Worm (Caenorhabditis elegans) whole organism, mixed stage, embryonic: ENCODE measurements around the gene ceh-48.

Experiments used
- M03D4.4 ChIP-seq: sonication (generic microtip); optimal IDR thresholded peaks from 2 replicates; lab custom pipeline; 2017; ENCODE audit warnings: mild to moderate bottlenecking, missing genetic modification characterization, missing compliant biosample characterization
- bed-3 ChIP-seq: fragments of 200-800 bp; sonication (Bioruptor generic); optimal IDR thresholded peaks from 3 replicates; lab custom pipeline; 2018; ENCODE audit warnings: mild to moderate bottlenecking, missing genetic modification characterization, moderate library complexity, missing compliant biosample characterization
- ceh-39 ChIP-seq: fragments of 150-350 bp; optimal IDR thresholded peaks from 2 replicates; lab custom pipeline; 2014; ENCODE audit warnings: missing biosample characterization, missing genetic modification characterization
- ceh-43 ChIP-seq: fragments of 200-800 bp; sonication (Bioruptor generic); optimal IDR thresholded peaks from 2 replicates; lab custom pipeline; 2018; ENCODE audit warnings: mild to moderate bottlenecking, missing genetic modification characterization, moderate library complexity, missing compliant biosample characterization
- ceh-83 ChIP-seq: fragments of 200-800 bp; sonication (Bioruptor generic); optimal IDR thresholded peaks from 2 replicates; lab custom pipeline; 2018; ENCODE audit warnings: mild to moderate bottlenecking, missing genetic modification characterization, missing compliant biosample characterization
- ces-1 ChIP-seq: fragments of 150-350 bp; optimal IDR thresholded peaks from 2 replicates; lab custom pipeline; 2014; ENCODE audit warnings: missing biosample characterization, missing genetic modification reagents, missing genetic modification characterization
- drap-1 ChIP-seq: fragments of 200-800 bp; sonication (Bioruptor generic); optimal IDR thresholded peaks from 3 replicates; lab custom pipeline; 2018; ENCODE audit warnings: mild to moderate bottlenecking, missing genetic modification characterization, missing compliant biosample characterization
- elt-1 ChIP-seq: sonication (generic microtip); optimal IDR thresholded peaks from 2 replicates; lab custom pipeline; 2017; ENCODE audit warnings: missing genetic modification characterization, mild to moderate bottlenecking, missing compliant biosample characterization, antibody characterized with exemption, moderate library complexity, borderline replicate concordance; ENCODE audit not compliant: insufficient read depth
- elt-3 ChIP-seq: fragments of 150-350 bp; optimal IDR thresholded peaks from 2 replicates; lab custom pipeline; 2014; ENCODE audit warnings: missing biosample characterization, missing genetic modification characterization
- ham-2 ChIP-seq: fragments of 200-800 bp; sonication (Bioruptor generic); optimal IDR thresholded peaks from 2 replicates; lab custom pipeline; 2018; ENCODE audit warnings: mild to moderate bottlenecking, missing genetic modification characterization, missing compliant biosample characterization
- hlh-1 ChIP-seq: fragments of 150-350 bp; optimal IDR thresholded peaks from 2 replicates; lab custom pipeline; 2014; ENCODE audit warnings: missing biosample characterization, missing genetic modification reagents, missing genetic modification characterization
- lin-13 ChIP-seq: fragments of 150-350 bp; optimal IDR thresholded peaks from 2 replicates; lab custom pipeline; 2014; ENCODE audit warnings: missing biosample characterization, missing genetic modification characterization
- lin-32 ChIP-seq: fragments of 200-800 bp; sonication (Bioruptor generic); optimal IDR thresholded peaks from 2 replicates; lab custom pipeline; 2018; ENCODE audit warnings: mild to moderate bottlenecking, missing genetic modification characterization, missing compliant biosample characterization
- lsy-2 ChIP-seq: fragments of 150-350 bp; optimal IDR thresholded peaks from 2 replicates; lab custom pipeline; 2014; ENCODE audit warnings: missing biosample characterization, missing genetic modification characterization
- mab-5 ChIP-seq: fragments of 150-350 bp; optimal IDR thresholded peaks from 2 replicates; lab custom pipeline; 2014; ENCODE audit warnings: missing biosample characterization, missing genetic modification characterization
- mep-1 ChIP-seq: fragments of 150-350 bp; optimal IDR thresholded peaks from 2 replicates; lab custom pipeline; 2017; ENCODE audit warnings: missing biosample characterization, missing genetic modification reagents, missing genetic modification characterization, inconsistent platforms
- mls-2 ChIP-seq: sonication (generic microtip); optimal IDR thresholded peaks from 2 replicates; lab custom pipeline; 2016; ENCODE audit warnings: mild to moderate bottlenecking, missing genetic modification characterization, moderate library complexity, missing compliant biosample characterization
- nhr-12 ChIP-seq: fragments of 150-350 bp; optimal IDR thresholded peaks from 2 replicates; lab custom pipeline; 2014; ENCODE audit warnings: missing biosample characterization, missing genetic modification characterization
- nhr-2 ChIP-seq: fragments of 150-350 bp; optimal IDR thresholded peaks from 2 replicates; lab custom pipeline; 2014; ENCODE audit warnings: missing biosample characterization, missing genetic modification characterization
- nhr-237 ChIP-seq: fragments of 150-350 bp; optimal IDR thresholded peaks from 2 replicates; lab custom pipeline; 2014; ENCODE audit warnings: missing biosample characterization, missing genetic modification characterization
- nhr-28 ChIP-seq: fragments of 150-350 bp; optimal IDR thresholded peaks from 2 replicates; lab custom pipeline; 2014; ENCODE audit warnings: missing biosample characterization, missing genetic modification characterization
- nhr-76 ChIP-seq: sonication (generic microtip); optimal IDR thresholded peaks from 2 replicates; lab custom pipeline; 2017; ENCODE audit warnings: missing biosample characterization, missing genetic modification characterization
- pha-4 ChIP-seq: fragments of 150-350 bp; optimal IDR thresholded peaks from 2 replicates; lab custom pipeline; 2018; ENCODE audit warnings: missing biosample characterization, missing genetic modification reagents, missing genetic modification characterization
- sem-2 ChIP-seq: fragments of 200-800 bp; sonication (Bioruptor generic); optimal IDR thresholded peaks from 2 replicates; lab custom pipeline; 2018; ENCODE audit warnings: mild to moderate bottlenecking, missing genetic modification characterization, missing compliant biosample characterization
- snpc-4 ChIP-seq: fragments of 150-350 bp; optimal IDR thresholded peaks from 2 replicates; lab custom pipeline; 2014; ENCODE audit warnings: missing biosample characterization, missing genetic modification characterization
- sptf-1 ChIP-seq: sonication (generic microtip); optimal IDR thresholded peaks from 2 replicates; lab custom pipeline; 2017; ENCODE audit warnings: mild to moderate bottlenecking, missing genetic modification characterization, moderate library complexity, missing compliant biosample characterization
- tbx-8 ChIP-seq: fragments of 200-800 bp; sonication (Bioruptor generic); optimal IDR thresholded peaks from 2 replicates; lab custom pipeline; 2018; ENCODE audit warnings: mild to moderate bottlenecking, missing genetic modification characterization, moderate library complexity, missing compliant biosample characterization
- unc-120 ChIP-seq: sonication (generic microtip); optimal IDR thresholded peaks from 2 replicates; lab custom pipeline; 2017; ENCODE audit warnings: missing genetic modification characterization, missing compliant biosample characterization; ENCODE audit not compliant: poor library complexity, severe bottlenecking
- unc-39 ChIP-seq: fragments of 150-350 bp; optimal IDR thresholded peaks from 2 replicates; lab custom pipeline; 2014; ENCODE audit warnings: missing biosample characterization, missing genetic modification characterization
- unc-62 ChIP-seq: fragments of 150-350 bp; optimal IDR thresholded peaks from 2 replicates; lab custom pipeline; 2014; ENCODE audit warnings: missing biosample characterization, missing genetic modification reagents, missing genetic modification characterization
- zip-8 ChIP-seq: fragments of 150-350 bp; optimal IDR thresholded peaks from 2 replicates; lab custom pipeline; 2014; ENCODE audit warnings: missing biosample characterization, missing genetic modification characterization

Gene ceh-48

ce11 chrIV:6806475-6807063, 5.3 kb upstream of the ceh-48 start, which contains the start of gene C17H12.10:
TSS of gene C17H12.10 (plus strand) at chrIV:6806799.
- TF ChIP-seq tbx-8 (GFP tag; lab: Kevin White, UChicago) = no peak
- no peak for TF ChIP-seq sem-2 (GFP tag; lab: Kevin White, UChicago)
- TF ChIP-seq ham-2 = no peak
- no peak for TF ChIP-seq elt-1 (tag; lab: Kevin White, UChicago)
- no peak for TF ChIP-seq nhr-2 (tag; lab: Kevin White, UChicago)
- TF ChIP-seq nhr-28 (tag; lab: Kevin White, UChicago) = no peak
- no peak for TF ChIP-seq unc-120 (tag; lab: Kevin White, UChicago)
- peak; percentile 84 for TF ChIP-seq ces-1
- no peak for TF ChIP-seq snpc-4
- TF ChIP-seq, all 35 proteins: peak for 1

ce11 chrIV:6809756-6810155, 2.2 kb upstream of the ceh-48 start:
- TF ChIP-seq mep-1 (peak; percentile 20), unc-120 (tag; lab: Kevin White, UChicago) (no peak), ham-2 (peak; percentile 54), hlh-1 (tag; lab: Kevin White, UChicago) (no peak), sptf-1 (tag; lab: Kevin White, UChicago) (peak; percentile 6), drap-1 (GFP tag; lab: Kevin White, UChicago) (peak; percentile 27), ces-1 (peak; percentile 63), elt-1 (tag; lab: Kevin White, UChicago) (no peak)
- TF ChIP-seq, all 35 proteins: peak for 5

DNA sequence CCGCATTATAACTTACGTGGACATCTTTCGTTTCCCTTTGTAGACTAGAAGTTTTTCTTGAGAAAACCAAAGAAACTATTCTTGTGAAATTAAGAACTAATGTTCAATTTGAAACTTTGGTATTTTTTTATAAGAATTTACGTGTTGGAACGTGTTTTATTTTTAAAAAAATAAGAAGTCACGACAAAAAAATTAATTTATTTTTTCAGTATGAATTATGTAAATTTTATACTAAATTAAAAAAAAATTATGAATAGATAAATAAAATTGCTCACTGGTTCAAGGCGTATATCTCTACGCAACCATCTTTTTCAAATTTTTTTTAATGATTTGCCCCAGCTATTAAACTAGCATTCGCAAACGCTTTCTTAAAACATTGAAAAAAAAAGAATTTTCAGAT, 5.6 kb downstream of the ceh-48 start, which contains the start of gene C17H12.5:
C17H12.5 (minus strand) TSS at position 101 of the 400 bp plus-strand sequence.
- TF ChIP-seq drap-1 (GFP tag; lab: Kevin White, UChicago) (no peak), ham-2 (no peak), nhr-2 (tag; lab: Kevin White, UChicago) (no peak), mep-1 (no peak), elt-3 (no peak), ceh-43 (GFP tag; lab: Kevin White, UChicago) (no peak), unc-39 (tag; lab: Kevin White, UChicago) (no peak)

DNA sequence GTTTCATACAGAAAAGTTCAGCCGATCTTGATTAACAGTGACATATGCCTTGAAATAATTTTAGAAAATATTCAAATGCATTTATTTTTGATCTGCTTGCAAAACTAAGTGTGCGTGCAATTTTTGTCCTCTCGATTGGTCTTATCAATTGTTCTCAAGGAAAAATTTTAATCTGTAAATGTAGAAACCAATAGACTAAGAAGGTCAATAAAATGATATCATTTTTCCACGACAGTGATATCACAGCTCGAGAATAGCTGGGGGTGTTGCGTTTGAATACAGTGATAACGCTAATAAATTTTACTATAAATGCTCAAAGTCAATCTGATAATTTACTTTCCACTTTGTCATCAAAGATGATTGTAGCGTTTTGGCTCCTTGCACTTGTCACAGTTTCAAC, 6.5 kb downstream of the ceh-48 start, which contains the start of gene C17H12.8:
C17H12.8 (plus strand) TSS at position 335 of the 400 bp plus-strand sequence.
- TF ChIP-seq elt-1 (tag; lab: Kevin White, UChicago) = no peak
- TF ChIP-seq ces-1 = no peak
- no peak for TF ChIP-seq ham-2
- no peak for TF ChIP-seq lsy-2 (tag; lab: Kevin White, UChicago)
- no peak for TF ChIP-seq mls-2 (tag; lab: Kevin White, UChicago)
- TF ChIP-seq mab-5 (tag; lab: Kevin White, UChicago) = no peak
- TF ChIP-seq M03D4.4 (tag; lab: Kevin White, UChicago) = no peak
- no peak for TF ChIP-seq bed-3 (GFP tag; lab: Kevin White, UChicago)
- no peak for TF ChIP-seq unc-39 (tag; lab: Kevin White, UChicago)
- TF ChIP-seq lin-13 (tag; lab: Kevin White, UChicago) = no peak

DNA sequence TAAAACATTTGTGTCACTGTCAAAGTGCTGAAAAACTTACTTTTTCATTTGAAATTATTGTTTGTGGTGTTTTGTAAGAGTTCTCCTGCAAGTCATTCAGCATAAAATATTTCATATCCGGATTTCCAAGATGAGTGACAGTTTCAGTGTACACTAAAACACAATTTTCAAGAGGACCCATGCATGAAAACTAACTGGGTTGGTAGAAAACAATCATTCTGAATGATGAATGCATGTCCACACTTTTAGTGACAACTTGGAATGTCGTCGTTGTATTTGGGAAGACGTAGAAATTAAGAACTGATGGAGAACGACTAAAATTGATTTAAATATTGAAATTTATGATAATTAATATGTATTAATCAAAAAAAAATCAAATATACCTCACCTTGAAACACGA, 9.8 kb downstream of the ceh-48 start:
- TF ChIP-seq ces-1 (no peak), unc-120 (tag; lab: Kevin White, UChicago) (no peak), nhr-237 (no peak), ceh-39 (tag; lab: Kevin White, UChicago) (no peak), sptf-1 (tag; lab: Kevin White, UChicago) (no peak), ceh-83 (GFP tag; lab: Kevin White, UChicago) (no peak), mls-2 (tag; lab: Kevin White, UChicago) (no peak), nhr-2 (tag; lab: Kevin White, UChicago) (no peak), drap-1 (GFP tag; lab: Kevin White, UChicago) (no peak), unc-62 (GFP tag; lab: Kevin White, UChicago) (no peak), pha-4 (tag; lab: Kevin White, UChicago) (no peak), mab-5 (tag; lab: Kevin White, UChicago) (no peak), nhr-28 (tag; lab: Kevin White, UChicago) (no peak), hlh-1 (tag; lab: Kevin White, UChicago) (no peak), nhr-12 (no peak), M03D4.4 (tag; lab: Kevin White, UChicago) (no peak), nhr-76 (tag; lab: Kevin White, UChicago) (no peak), zip-8 (tag; lab: Kevin White, UChicago) (no peak), tbx-8 (GFP tag; lab: Kevin White, UChicago) (no peak), lin-32 (GFP tag; lab: Kevin White, UChicago) (no peak)
- TF ChIP-seq, all 35 proteins: peak for 0
